Worm (Caenorhabditis elegans) whole organism, young adult: Measurements from ENCODE around the gene nrde-4.

Source experiments
- B0019.2 ChIP-seq: fragments of 200-800 bp; sonication (Bioruptor generic); conservative IDR thresholded peaks from 2 replicates; pipeline ENCODE4 v1.3.6; 2022; ENCODE audit warnings: missing genetic modification reagents, missing genetic modification characterization, missing compliant biosample characterization
- B0035.1 ChIP-seq: sonication (generic microtip); optimal IDR thresholded peaks from 2 replicates; lab custom pipeline; 2016; ENCODE audit warnings: missing genetic modification characterization, mild to moderate bottlenecking, missing compliant biosample characterization, missing genotype, missing genetic modification reagents
- B0261.1 ChIP-seq: sonication (generic microtip); optimal IDR thresholded peaks from 2 replicates; lab custom pipeline; 2016; ENCODE audit warnings: mild to moderate bottlenecking, missing genetic modification characterization, moderate library complexity, missing compliant biosample characterization
- C06A6.2 ChIP-seq: fragments of 200-800 bp; sonication (Bioruptor generic); conservative IDR thresholded peaks from 2 replicates; pipeline ENCODE4 v1.3.6; 2022; ENCODE audit warnings: missing genetic modification characterization, missing compliant biosample characterization
- F22D6.2 ChIP-seq: sonication (generic microtip); optimal IDR thresholded peaks from 2 replicates; lab custom pipeline; 2016; ENCODE audit warnings: mild to moderate bottlenecking, missing genetic modification characterization, missing compliant biosample characterization
- F23B12.7 ChIP-seq: sonication (generic microtip); optimal IDR thresholded peaks from 2 replicates; lab custom pipeline; 2017; ENCODE audit warnings: missing genetic modification characterization, mild to moderate bottlenecking, missing compliant biosample characterization, antibody characterized with exemption, moderate library complexity; ENCODE audit not compliant: insufficient read depth
- F52B5.7 ChIP-seq: sonication (generic microtip); optimal IDR thresholded peaks from 2 replicates; lab custom pipeline; 2016; ENCODE audit warnings: mild to moderate bottlenecking, missing genetic modification characterization, missing compliant biosample characterization
- F57A8.1 ChIP-seq: fragments of 200-800 bp; sonication (Bioruptor generic); optimal IDR thresholded peaks from 2 replicates; lab custom pipeline; 2018; ENCODE audit warnings: mild to moderate bottlenecking, missing genetic modification characterization, moderate library complexity, missing compliant biosample characterization
- K11D2.4 ChIP-seq: fragments of 200-800 bp; sonication (Bioruptor generic); IDR thresholded peaks from 2 replicates; pipeline ENCODE4 v1.3.6; 2022; ENCODE audit warnings: missing genetic modification reagents, missing genetic modification characterization, missing compliant biosample characterization
- Y95B8A.8 ChIP-seq: fragments of 200-800 bp; sonication (Bioruptor generic); IDR thresholded peaks from 2 replicates; pipeline ENCODE4 v1.3.6; 2022; ENCODE audit warnings: missing genetic modification reagents, missing genetic modification characterization, missing compliant biosample characterization
- ZK185.1 ChIP-seq: sonication (generic microtip); optimal IDR thresholded peaks from 2 replicates; lab custom pipeline; 2016; ENCODE audit warnings: mild to moderate bottlenecking, missing genetic modification characterization, missing compliant biosample characterization; ENCODE audit not compliant: poor library complexity, severe bottlenecking
- akir-1 ChIP-seq: fragments of 200-800 bp; sonication (Bioruptor generic); optimal IDR thresholded peaks from 2 replicates; lab custom pipeline; 2018; ENCODE audit warnings: mild to moderate bottlenecking, missing genetic modification characterization, moderate library complexity, missing compliant biosample characterization
- aptf-2 ChIP-seq: fragments of 200-800 bp; sonication (Bioruptor generic); conservative IDR thresholded peaks from 2 replicates; pipeline ENCODE4 v1.3.6; 2022; ENCODE audit warnings: missing genetic modification reagents, missing genetic modification characterization, missing compliant biosample characterization
- athp-1 ChIP-seq: sonication (generic microtip); optimal IDR thresholded peaks from 2 replicates; lab custom pipeline; 2017; ENCODE audit warnings: mild to moderate bottlenecking, missing genetic modification characterization, missing compliant biosample characterization
- attf-3 ChIP-seq: fragments of 200-800 bp; sonication (Bioruptor generic); conservative IDR thresholded peaks from 2 replicates; pipeline ENCODE4 v1.3.6; 2022; ENCODE audit warnings: missing genetic modification reagents, missing genetic modification characterization, missing compliant biosample characterization
- bed-1 ChIP-seq: fragments of 200-800 bp; sonication (Bioruptor generic); IDR thresholded peaks from 2 replicates; pipeline ENCODE4 v1.3.6; 2022; ENCODE audit warnings: missing genetic modification reagents, missing genetic modification characterization, missing compliant biosample characterization
- ceh-100 ChIP-seq: fragments of 200-800 bp; sonication (Bioruptor generic); IDR thresholded peaks from 2 replicates; pipeline ENCODE4 v1.3.6; 2022; ENCODE audit warnings: missing genetic modification reagents, missing genetic modification characterization, missing compliant biosample characterization
- ceh-58 ChIP-seq: fragments of 200-800 bp; sonication (Bioruptor generic); IDR thresholded peaks from 2 replicates; pipeline ENCODE4 v1.3.6; 2022; ENCODE audit warnings: missing genetic modification characterization, missing compliant biosample characterization
- ceh-79 ChIP-seq: sonication (generic microtip); optimal IDR thresholded peaks from 2 replicates; lab custom pipeline; 2017; ENCODE audit warnings: mild to moderate bottlenecking, missing genetic modification characterization, missing compliant biosample characterization
- ceh-91 ChIP-seq: fragments of 200-800 bp; sonication (Bioruptor generic); IDR thresholded peaks from 2 replicates; pipeline ENCODE4 v1.3.6; 2022; ENCODE audit warnings: missing genetic modification reagents, missing genetic modification characterization, missing compliant biosample characterization
- chd-7 ChIP-seq: sonication (generic microtip); optimal IDR thresholded peaks from 2 replicates; lab custom pipeline; 2016; ENCODE audit warnings: mild to moderate bottlenecking, missing genetic modification characterization, moderate library complexity, missing compliant biosample characterization
- die-1 ChIP-seq: sonication (generic microtip); optimal IDR thresholded peaks from 2 replicates; lab custom pipeline; 2016; ENCODE audit warnings: missing genotype, mild to moderate bottlenecking, missing genetic modification characterization, missing compliant biosample characterization
- dox-1 ChIP-seq: fragments of 200-800 bp; sonication (Bioruptor generic); IDR thresholded peaks from 2 replicates; pipeline ENCODE4 v1.3.6; 2022; ENCODE audit warnings: missing genetic modification reagents, missing genetic modification characterization, missing compliant biosample characterization
- egl-18 ChIP-seq: fragments of 200-800 bp; sonication (Bioruptor generic); IDR thresholded peaks from 2 replicates; pipeline ENCODE4 v1.3.6; 2022; ENCODE audit warnings: missing genetic modification reagents, missing genetic modification characterization, missing compliant biosample characterization
- him-1 ChIP-seq: sonication (generic microtip); optimal IDR thresholded peaks from 2 replicates; lab custom pipeline; 2016; ENCODE audit warnings: missing genotype, missing genetic modification reagents, missing genetic modification characterization, missing compliant biosample characterization
- madf-10 ChIP-seq: sonication (generic microtip); optimal IDR thresholded peaks from 2 replicates; lab custom pipeline; 2016; ENCODE audit warnings: mild to moderate bottlenecking, missing genetic modification characterization, missing compliant biosample characterization
- mcd-1 ChIP-seq: fragments of 200-800 bp; sonication (Bioruptor generic); IDR thresholded peaks from 2 replicates; pipeline ENCODE4 v1.3.6; 2022; ENCODE audit warnings: missing genetic modification reagents, missing genetic modification characterization, missing compliant biosample characterization
- mel-28 ChIP-seq: sonication (generic microtip); optimal IDR thresholded peaks from 2 replicates; lab custom pipeline; 2016; ENCODE audit warnings: borderline replicate concordance, mild to moderate bottlenecking, missing genetic modification characterization, missing compliant biosample characterization
- mxl-1 ChIP-seq: sonication (generic microtip); optimal IDR thresholded peaks from 2 replicates; lab custom pipeline; 2016; ENCODE audit warnings: missing genetic modification characterization, missing compliant biosample characterization
- nfyb-1 ChIP-seq: fragments of 200-800 bp; sonication (Bioruptor generic); IDR thresholded peaks from 2 replicates; pipeline ENCODE4 v1.3.6; 2022; ENCODE audit warnings: missing genetic modification reagents, missing genetic modification characterization, missing compliant biosample characterization
- nhr-27 ChIP-seq: fragments of 200-800 bp; sonication (Bioruptor generic); optimal IDR thresholded peaks from 2 replicates; lab custom pipeline; 2018; ENCODE audit warnings: mild to moderate bottlenecking, missing genetic modification characterization, moderate library complexity, missing compliant biosample characterization
- pbrm-1 ChIP-seq: fragments of 200-800 bp; sonication (Bioruptor generic); IDR thresholded peaks from 2 replicates; pipeline ENCODE4 v1.3.6; 2022; ENCODE audit warnings: missing genetic modification reagents, missing genetic modification characterization, missing compliant biosample characterization
- sdz-38 ChIP-seq: sonication (generic microtip); optimal IDR thresholded peaks from 2 replicates; lab custom pipeline; 2016; ENCODE audit warnings: missing genotype, missing genetic modification characterization, missing compliant biosample characterization
- somi-1 ChIP-seq: fragments of 200-800 bp; sonication (Bioruptor generic); optimal IDR thresholded peaks from 2 replicates; lab custom pipeline; 2018; ENCODE audit warnings: mild to moderate bottlenecking, missing genetic modification characterization, missing compliant biosample characterization
- zfh-2 ChIP-seq: fragments of 200-800 bp; sonication (Bioruptor generic); conservative IDR thresholded peaks from 2 replicates; pipeline ENCODE4 v1.3.6; 2022; ENCODE audit warnings: missing genetic modification reagents, missing genetic modification characterization, missing compliant biosample characterization
- zim-3 ChIP-seq: sonication (generic microtip); optimal IDR thresholded peaks from 2 replicates; lab custom pipeline; 2017; ENCODE audit warnings: mild to moderate bottlenecking, missing genetic modification characterization, moderate library complexity, missing compliant biosample characterization
- ztf-18 ChIP-seq: sonication (generic microtip); optimal IDR thresholded peaks from 2 replicates; lab custom pipeline; 2016; ENCODE audit warnings: missing genotype, mild to moderate bottlenecking, missing genetic modification characterization, missing compliant biosample characterization
- ztf-3 ChIP-seq: fragments of 200-800 bp; sonication (Bioruptor generic); optimal IDR thresholded peaks from 2 replicates; lab custom pipeline; 2018; ENCODE audit warnings: mild to moderate bottlenecking, missing genetic modification characterization, missing compliant biosample characterization
- ztf-6 ChIP-seq: fragments of 200-800 bp; sonication (Bioruptor generic); IDR thresholded peaks from 2 replicates; pipeline ENCODE4 v1.3.6; 2022; ENCODE audit warnings: missing genetic modification reagents, missing genetic modification characterization, missing compliant biosample characterization

Gene nrde-4

DNA sequence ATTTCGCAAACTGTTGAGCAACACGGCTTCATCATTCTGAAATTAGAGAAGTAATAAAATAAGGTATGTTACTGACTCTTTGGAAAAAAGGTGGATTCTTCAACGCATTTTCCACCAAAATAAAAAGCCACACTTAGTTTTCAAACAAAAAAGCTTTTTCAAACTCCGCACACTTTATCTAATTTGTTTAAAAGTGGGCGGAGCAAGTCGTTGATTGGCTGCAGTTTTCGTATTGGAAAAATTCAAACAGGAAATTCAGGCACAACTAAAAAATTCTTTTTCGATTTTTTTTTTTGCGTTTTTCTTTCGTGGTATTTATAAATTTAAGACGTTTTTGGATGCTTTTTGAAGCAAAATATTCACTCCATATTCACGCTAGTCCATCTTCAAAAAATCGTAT is 3.6 kb downstream of the nrde-4 start:
- no peak for TF ChIP-seq zim-3
- no peak for TF ChIP-seq die-1 (tag; lab: Kevin White, UChicago)
- TF ChIP-seq mel-28 (tag; lab: Kevin White, UChicago), result no peak
- TF ChIP-seq B0035.1 (tag; lab: Kevin White, UChicago), result no peak
- TF ChIP-seq nhr-27 (tag; lab: Kevin White, UChicago), result no peak
- TF ChIP-seq F52B5.7 (tag; lab: Kevin White, UChicago), result no peak
- no peak for TF ChIP-seq pbrm-1 (GFP tag; lab: Robert Waterston, UW)
- TF ChIP-seq sdz-38, result no peak
- no peak for TF ChIP-seq B0019.2 (GFP tag; lab: Robert Waterston, UW)
- TF ChIP-seq ceh-91 (GFP tag; lab: Robert Waterston, UW), result no peak
- TF ChIP-seq, all 124 proteins: peak for 0

- no peak for TF ChIP-seq athp-1
- TF ChIP-seq dox-1 (GFP tag; lab: Robert Waterston, UW), result no peak
- no peak for TF ChIP-seq F22D6.2 (tag; lab: Kevin White, UChicago)
- no peak for TF ChIP-seq F23B12.7 (tag; lab: Kevin White, UChicago)
- no peak for TF ChIP-seq chd-7
- TF ChIP-seq akir-1 (GFP tag; lab: Kevin White, UChicago), result no peak
- TF ChIP-seq B0019.2 (GFP tag; lab: Robert Waterston, UW), result no peak
- no peak for TF ChIP-seq mxl-1 (tag; lab: Kevin White, UChicago)
- no peak for TF ChIP-seq ceh-79 (tag; lab: Kevin White, UChicago)
- no peak for TF ChIP-seq mcd-1 (GFP tag; lab: Robert Waterston, UW)
- TF ChIP-seq madf-10 (tag; lab: Kevin White, UChicago), result no peak
- TF ChIP-seq K11D2.4 (GFP tag; lab: Robert Waterston, UW), result no peak
- no peak for TF ChIP-seq Y95B8A.8 (GFP tag; lab: Robert Waterston, UW)
- TF ChIP-seq aptf-2 (GFP tag; lab: Robert Waterston, UW), result no peak
- no peak for TF ChIP-seq nfyb-1 (GFP tag; lab: Robert Waterston, UW)
- no peak for TF ChIP-seq egl-18 (GFP tag; lab: Robert Waterston, UW)
- TF ChIP-seq B0261.1 (tag; lab: Kevin White, UChicago), result no peak
- no peak for TF ChIP-seq F57A8.1 (GFP tag; lab: Kevin White, UChicago)
- no peak for TF ChIP-seq ztf-18
Measured at ce11 chrIV:7646861-7647260, 7.2 kb downstream of the nrde-4 start.

DNA sequence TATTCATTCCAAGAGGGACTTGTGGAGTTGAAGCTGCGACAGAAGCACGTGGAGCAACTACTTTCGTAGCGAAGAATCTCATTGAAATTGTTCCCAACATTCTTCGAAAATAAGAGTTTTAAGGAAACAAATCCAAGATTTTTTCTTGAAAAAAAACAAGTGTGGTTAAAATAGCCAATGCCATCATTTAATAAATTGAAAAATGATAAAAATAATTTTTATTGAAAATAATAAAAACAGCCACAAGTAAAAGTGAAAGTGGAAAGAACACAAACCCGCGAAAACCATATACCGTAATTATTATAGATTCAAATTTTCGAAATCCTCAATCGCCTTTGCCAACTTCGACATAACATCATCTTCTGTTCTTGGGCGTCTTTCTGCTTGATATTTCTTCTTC is 7.9 kb downstream of the nrde-4 start, which contains the start of gene hmg-5:
TSS of gene hmg-5 (minus strand) at position 101 of the 400 bp plus-strand sequence.
- no peak for TF ChIP-seq ZK185.1 (tag; lab: Kevin White, UChicago)
- TF ChIP-seq ztf-6 (GFP tag; lab: Robert Waterston, UW), result no peak
- TF ChIP-seq ceh-58 (GFP tag; lab: Robert Waterston, UW), result no peak
- no peak for TF ChIP-seq somi-1 (GFP tag; lab: Kevin White, UChicago)
- TF ChIP-seq ztf-3 (GFP tag; lab: Kevin White, UChicago), result no peak
- no peak for TF ChIP-seq B0261.1 (tag; lab: Kevin White, UChicago)
- TF ChIP-seq nfyb-1 (GFP tag; lab: Robert Waterston, UW), result no peak
- TF ChIP-seq him-1, result no peak
- no peak for TF ChIP-seq bed-1 (GFP tag; lab: Robert Waterston, UW)
- no peak for TF ChIP-seq attf-3
- TF ChIP-seq zfh-2 (GFP tag; lab: Robert Waterston, UW), result no peak
- no peak for TF ChIP-seq ceh-100 (GFP tag; lab: Robert Waterston, UW)
- no peak for TF ChIP-seq C06A6.2
- TF ChIP-seq, all 124 proteins: peak for 0
